Worm (Caenorhabditis elegans): ENCODE results near the gene plc-3.

DNA sequence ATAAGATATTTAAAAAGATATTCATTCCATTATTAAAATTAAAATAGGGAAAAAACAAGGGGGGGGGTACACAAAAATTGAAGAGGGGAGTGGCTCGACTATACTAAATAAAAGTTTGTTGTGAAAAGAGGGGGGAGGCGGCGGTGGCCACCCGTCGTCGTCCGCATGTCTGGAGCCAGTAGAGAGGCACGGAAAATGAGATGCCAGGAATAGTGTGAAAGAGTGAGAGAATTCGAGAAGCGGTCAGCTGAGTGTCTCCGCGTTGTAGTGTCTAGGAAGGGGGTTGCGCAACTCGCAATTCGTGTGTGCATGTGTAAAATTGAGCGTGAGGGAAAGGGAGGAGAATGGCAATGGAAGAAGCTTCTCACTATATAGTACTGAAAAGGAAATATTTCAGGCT is 20.4 kb upstream of the plc-3 start:
- TF ChIP-seq nhr-28 (tag; optimal IDR thresholded peaks at IDR 0.05) (no peak), zfp-3 (GFP tag; conservative IDR thresholded peaks at IDR 0.05) (no peak), ZK337.2 (GFP tag; IDR thresholded peaks at IDR 0.05) (no peak), egl-43 (GFP tag; IDR thresholded peaks at IDR 0.05) (no peak), lsy-2 (tag; optimal IDR thresholded peaks at IDR 0.05) (peak in 1 of 2 experiments; percentile 9), zag-1 (tag; optimal IDR thresholded peaks at IDR 0.05) (no peak), Y75B8A.6 (GFP tag; IDR thresholded peaks at IDR 0.05) (no peak)

All from whole organism, L4 larva.